Worm (Caenorhabditis elegans): ENCODE data around the gene chil-6.

The chil-6 gene

ce11 chrII:9840313-9840712 lies 17.4 kb downstream of the chil-6 start, which contains the start of gene ZK938.11:
ZK938.11 (minus strand) TSS chrII:9840413.
- TF ChIP-seq lin-39 (tag; optimal IDR thresholded peaks at IDR 0.05): no peak
- no peak for TF ChIP-seq nhr-20 (tag; optimal IDR thresholded peaks at IDR 0.05)
- TF ChIP-seq xbp-1 (tag; optimal IDR thresholded peaks at IDR 0.05): no peak
- TF ChIP-seq snpc-4 (tag; optimal IDR thresholded peaks at IDR 0.05): no peak
- TF ChIP-seq alr-1 (tag; optimal IDR thresholded peaks at IDR 0.05; ENCODE audit: borderline replicate concordance): no peak
- TF ChIP-seq blmp-1 (tag; optimal IDR thresholded peaks at IDR 0.05): no peak
- TF ChIP-seq isw-1 (GFP tag; IDR thresholded peaks at IDR 0.05): no peak
- no peak for TF ChIP-seq vab-15 (tag; optimal IDR thresholded peaks at IDR 0.05)
- TF ChIP-seq jun-1 (tag; optimal IDR thresholded peaks at IDR 0.05): no peak
- TF ChIP-seq hlh-4 (tag; optimal IDR thresholded peaks at IDR 0.05): no peak

DNA sequence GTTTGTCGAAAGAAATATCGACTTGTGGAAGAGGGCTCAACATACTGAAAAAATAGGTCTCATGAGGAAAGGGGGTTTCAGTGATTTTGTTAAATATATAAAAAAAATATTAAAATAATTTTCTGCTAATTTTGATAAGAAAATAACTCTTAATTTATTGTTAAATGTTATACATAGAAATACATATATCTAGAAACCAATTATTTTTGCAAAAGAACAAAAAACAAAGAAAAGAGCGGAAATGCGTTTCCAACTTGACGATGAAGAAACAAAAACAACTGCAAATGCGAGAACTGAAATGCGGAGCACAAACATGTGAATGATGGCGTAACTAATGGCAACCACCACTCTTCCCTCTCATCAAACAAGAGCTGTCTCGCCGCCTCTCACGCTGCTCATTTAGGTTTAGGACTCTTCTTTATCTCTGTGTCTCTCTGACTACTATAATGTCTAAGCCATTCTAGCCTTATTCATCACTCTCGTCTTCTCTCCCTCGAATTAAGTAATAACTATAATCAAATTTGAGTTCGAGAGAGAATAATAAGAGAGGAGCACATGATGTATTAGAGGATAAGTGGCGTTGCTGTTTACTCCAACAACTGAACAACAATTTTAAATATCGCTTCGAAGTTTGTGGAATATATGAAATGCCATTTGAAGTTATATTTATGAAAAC lies 19.3 kb downstream of the chil-6 start, which contains the start of gene arrd-4:
Gene arrd-4 (minus strand): TSS at position 51 of the 676 bp plus-strand sequence.
- TF ChIP-seq lsy-2 (tag; optimal IDR thresholded peaks at IDR 0.05) (no peak), swsn-7 (tag; optimal IDR thresholded peaks at IDR 0.05) (peak; percentile 1), egl-13 (tag; optimal IDR thresholded peaks at IDR 0.05) (peak; percentile 4), C34B4.2 (tag; optimal IDR thresholded peaks at IDR 0.05) (no peak), aha-1 (tag; optimal IDR thresholded peaks at IDR 0.05) (no peak), ceh-8 (GFP tag; optimal IDR thresholded peaks at IDR 0.05) (peak; percentile 87), fkh-8 (tag; optimal IDR thresholded peaks at IDR 0.05) (peak; percentile 88), pax-3 (tag; optimal IDR thresholded peaks at IDR 0.05) (peak; percentile 47), vab-15 (tag; optimal IDR thresholded peaks at IDR 0.05) (no peak)

ce11 chrII:9835958-9836357 lies 21.7 kb downstream of the chil-6 start:
- no peak for TF ChIP-seq pag-3 (tag; optimal IDR thresholded peaks at IDR 0.05; ENCODE audit: borderline replicate concordance, insufficient read depth)
- TF ChIP-seq aly-2 (tag; optimal IDR thresholded peaks at IDR 0.05): no peak
- no peak for TF ChIP-seq snu-23 (GFP tag; optimal IDR thresholded peaks at IDR 0.05)
- TF ChIP-seq mep-1 (tag; optimal IDR thresholded peaks at IDR 0.05): no peak

DNA sequence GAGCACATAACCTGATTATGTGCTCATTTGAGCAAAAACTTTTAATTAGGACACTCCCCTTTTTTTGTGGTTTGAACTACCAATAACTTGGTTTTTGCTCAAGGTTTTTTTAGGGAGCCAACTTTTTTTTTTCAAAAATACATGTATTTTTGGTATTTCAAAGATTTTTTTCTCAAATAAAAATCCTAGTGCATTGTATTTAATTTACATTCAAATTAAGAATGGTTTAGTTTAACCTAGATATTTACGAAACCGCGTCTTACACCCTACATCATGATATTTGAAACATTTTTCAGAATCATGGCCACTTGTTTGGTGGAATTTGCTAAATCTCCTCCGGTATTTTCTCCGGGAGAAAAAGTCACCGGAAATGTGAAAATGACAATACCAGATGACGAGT lies 22.8 kb downstream of the chil-6 start, which contains the start of gene arrd-5:
Gene arrd-5 (plus strand): TSS at position 301 of the 400 bp plus-strand sequence.
- TF ChIP-seq fkh-4 (tag; optimal IDR thresholded peaks at IDR 0.05; ENCODE audit: borderline replicate concordance) (no peak), rnt-1 (tag; optimal IDR thresholded peaks at IDR 0.05) (no peak), dsc-1 (tag; optimal IDR thresholded peaks at IDR 0.05) (no peak), fkh-10 (GFP tag; optimal IDR thresholded peaks at IDR 0.05) (no peak), sox-4 (tag; optimal IDR thresholded peaks at IDR 0.05) (no peak), isw-1 (GFP tag; IDR thresholded peaks at IDR 0.05) (no peak), efl-1 (optimal IDR thresholded peaks at IDR 0.05) (no peak), efl-1 (GFP tag; optimal IDR thresholded peaks at IDR 0.05 in 1 of 2) (no peak)

ce11 chrII:9833855-9834254 lies 23.8 kb downstream of the chil-6 start, which contains the start of gene ZK938.3:
ZK938.3 (minus strand) TSS chrII:9833955.
- TF ChIP-seq unc-30 (tag; optimal IDR thresholded peaks at IDR 0.05) (no peak), nhr-84 (tag; optimal IDR thresholded peaks at IDR 0.05) (no peak), nhr-85 (tag) (no peak), C04F5.9 (tag; optimal IDR thresholded peaks at IDR 0.05) (no peak), mdl-1 (tag; optimal IDR thresholded peaks at IDR 0.05) (no peak), ama-1 (optimal IDR thresholded peaks at IDR 0.05) (no peak), grh-1 (GFP tag; IDR thresholded peaks at IDR 0.05) (no peak), unc-130 (tag; optimal IDR thresholded peaks at IDR 0.05) (no peak), nhr-12 (tag; optimal IDR thresholded peaks at IDR 0.05) (no peak), nhr-77 (tag; optimal IDR thresholded peaks at IDR 0.05) (no peak), snpc-4 (tag; optimal IDR thresholded peaks at IDR 0.05) (no peak)
